Worm (Caenorhabditis elegans): Measurements from ENCODE around the gene C42D8.9.

ce11 chrX:5140177-5140576 is 33.3 kb upstream of the C42D8.9 start:
- TF ChIP-seq ztf-4 (tag; optimal IDR thresholded peaks at IDR 0.05), result no peak
- TF ChIP-seq fos-1 (tag; optimal IDR thresholded peaks at IDR 0.05), result no peak
- no peak for TF ChIP-seq ama-1 (optimal IDR thresholded peaks at IDR 0.05)
